Worm (Caenorhabditis elegans) whole organism, L1 larva: ENCODE results near the gene isy-1.
A peak's percentile ranks its signal among the peaks of the same experiment; 100 is the strongest.

Source experiments
- C04F5.9 ChIP-seq: sonication (generic microtip); optimal IDR thresholded peaks from 2 replicates; lab custom pipeline; 2016; ENCODE audit warnings: missing genetic modification characterization, missing compliant biosample characterization
- Y116A8C.19 ChIP-seq: sonication (generic microtip); optimal IDR thresholded peaks from 2 replicates; lab custom pipeline; 2016; ENCODE audit warnings: missing compliant biosample characterization, missing genetic modification characterization, borderline replicate concordance
- alr-1 ChIP-seq: fragments of 200-800 bp; sonication (Bioruptor generic); optimal IDR thresholded peaks from 2 replicates; lab custom pipeline; 2018; ENCODE audit warnings: borderline replicate concordance, mild to moderate bottlenecking, missing genetic modification characterization, missing compliant biosample characterization
- ama-1 ChIP-seq: fragments of 150-350 bp; optimal IDR thresholded peaks from 2 replicates; lab custom pipeline; 2014
- ceh-8 ChIP-seq: fragments of 200-800 bp; sonication (Bioruptor generic); optimal IDR thresholded peaks from 2 replicates; lab custom pipeline; 2018; ENCODE audit warnings: mild to moderate bottlenecking, missing genetic modification characterization, moderate library complexity, missing compliant biosample characterization
- ceh-82 ChIP-seq, 3 experiments: fragments of 150-350 bp in 1 of 3; sonication (generic microtip) in 2 of 3; optimal IDR thresholded peaks; 2 replicates each; lab custom pipeline; 2014 to 2017; ENCODE audit warnings: missing biosample characterization in 3 of 3, missing genetic modification characterization in 3 of 3
- ceh-88 ChIP-seq: fragments of 200-800 bp; sonication (Bioruptor generic); IDR thresholded peaks from 2 replicates; pipeline ENCODE4 v1.3.6; 2022; ENCODE audit warnings: missing genetic modification characterization, missing compliant biosample characterization
- ceh-90 ChIP-seq: sonication (generic microtip); optimal IDR thresholded peaks from 2 replicates; lab custom pipeline; 2016; ENCODE audit warnings: missing genetic modification characterization, missing compliant biosample characterization
- ces-1 ChIP-seq: fragments of 150-350 bp; optimal IDR thresholded peaks from 2 replicates; lab custom pipeline; 2014; ENCODE audit warnings: missing biosample characterization, missing genetic modification reagents, missing genetic modification characterization
- efl-1 ChIP-seq, 4 experiments: fragments of 150-350 bp; optimal IDR thresholded peaks in 3 of 4; peaks in 1 of 4; 1 replicate in 1 of 4; 2 replicates in 3 of 4; lab custom pipeline; 2014; ENCODE audit warnings: missing biosample characterization in 2 of 4, missing genetic modification characterization in 2 of 4, missing genetic modification reagents in 2 of 4
- fkh-8 ChIP-seq: sonication (generic microtip); optimal IDR thresholded peaks from 2 replicates; lab custom pipeline; 2016; ENCODE audit warnings: mild to moderate bottlenecking, missing genetic modification characterization, missing compliant biosample characterization
- hpl-2 ChIP-seq: fragments of 150-350 bp; optimal IDR thresholded peaks from 2 replicates; lab custom pipeline; 2014; ENCODE audit warnings: missing biosample characterization, missing genetic modification reagents, missing genetic modification characterization
- irx-1 ChIP-seq: sonication (generic microtip); optimal IDR thresholded peaks from 2 replicates; lab custom pipeline; 2016; ENCODE audit warnings: missing genetic modification characterization, missing compliant biosample characterization
- lin-13 ChIP-seq: fragments of 150-350 bp; optimal IDR thresholded peaks from 2 replicates; lab custom pipeline; 2014; ENCODE audit warnings: missing biosample characterization, missing genetic modification reagents, missing genetic modification characterization
- lin-15B ChIP-seq: fragments of 150-350 bp; sonication (generic microtip); optimal IDR thresholded peaks from 3 replicates; lab custom pipeline; 2014; ENCODE audit warnings: missing biosample characterization, missing genetic modification characterization
- lin-35 ChIP-seq, 2 experiments: fragments of 150-350 bp; optimal IDR thresholded peaks; 2 replicates each; lab custom pipeline; 2014; ENCODE audit warnings: missing biosample characterization in 2 of 2, missing genetic modification characterization in 2 of 2, missing genetic modification reagents in 2 of 2
- lin-39 ChIP-seq: fragments of 150-350 bp; optimal IDR thresholded peaks from 2 replicates; lab custom pipeline; 2014; ENCODE audit warnings: missing biosample characterization, missing genetic modification reagents, missing genetic modification characterization
- lir-3 ChIP-seq: sonication (generic microtip); optimal IDR thresholded peaks from 2 replicates; lab custom pipeline; 2016; ENCODE audit warnings: mild to moderate bottlenecking, missing genetic modification characterization, moderate library complexity, missing compliant biosample characterization; ENCODE audit not compliant: poor library complexity
- lsy-2 ChIP-seq, 2 experiments: fragments of 150-350 bp; optimal IDR thresholded peaks; 2 replicates each; lab custom pipeline; 2014; ENCODE audit warnings: missing biosample characterization in 2 of 2, missing genetic modification characterization in 2 of 2
- mab-9 ChIP-seq: fragments of 200-800 bp; sonication (Bioruptor generic); IDR thresholded peaks from 2 replicates; pipeline ENCODE4 v1.3.6; 2022; ENCODE audit warnings: missing genetic modification reagents, missing genetic modification characterization, missing compliant biosample characterization
- nhr-19 ChIP-seq: fragments of 200-800 bp; sonication (Bioruptor generic); conservative IDR thresholded peaks from 2 replicates; pipeline ENCODE4 v1.3.6; 2022; ENCODE audit warnings: missing genetic modification characterization, missing compliant biosample characterization
- nhr-20 ChIP-seq: sonication (generic microtip); optimal IDR thresholded peaks from 2 replicates; lab custom pipeline; 2016; ENCODE audit warnings: mild to moderate bottlenecking, missing genetic modification characterization, missing compliant biosample characterization
- nhr-47 ChIP-seq: sonication (generic microtip); optimal IDR thresholded peaks from 2 replicates; lab custom pipeline; 2016; ENCODE audit warnings: mild to moderate bottlenecking, missing genetic modification characterization, moderate library complexity, missing compliant biosample characterization
- nhr-71 ChIP-seq: sonication (generic microtip); optimal IDR thresholded peaks from 2 replicates; lab custom pipeline; 2016; ENCODE audit warnings: mild to moderate bottlenecking, missing genetic modification characterization, moderate library complexity, missing compliant biosample characterization
- nhr-77 ChIP-seq: fragments of 150-350 bp; optimal IDR thresholded peaks from 2 replicates; lab custom pipeline; 2014; ENCODE audit warnings: missing biosample characterization, missing genetic modification characterization
- nhr-84 ChIP-seq: sonication (generic microtip); optimal IDR thresholded peaks from 2 replicates; lab custom pipeline; 2017; ENCODE audit warnings: missing biosample characterization, missing genetic modification characterization
- nhr-85 ChIP-seq: sonication (generic microtip); peaks from one replicate; lab custom pipeline; 2016; ENCODE audit warnings: missing genetic modification characterization, inconsistent platforms, missing compliant biosample characterization
- nhr-90 ChIP-seq: sonication (generic microtip); optimal IDR thresholded peaks from 2 replicates; lab custom pipeline; 2016; ENCODE audit warnings: mild to moderate bottlenecking, missing genetic modification characterization, missing compliant biosample characterization; ENCODE audit not compliant: poor library complexity
- pax-3 ChIP-seq: fragments of 200-800 bp; sonication (Bioruptor generic); optimal IDR thresholded peaks from 2 replicates; lab custom pipeline; 2018; ENCODE audit warnings: mild to moderate bottlenecking, missing genetic modification characterization, moderate library complexity, missing compliant biosample characterization
- rnt-1 ChIP-seq: sonication (generic microtip); optimal IDR thresholded peaks from 2 replicates; lab custom pipeline; 2016; ENCODE audit warnings: mild to moderate bottlenecking, missing genetic modification characterization, moderate library complexity, missing compliant biosample characterization
- skn-1 ChIP-seq: fragments of 150-350 bp; optimal IDR thresholded peaks from 2 replicates; lab custom pipeline; 2014; ENCODE audit warnings: missing biosample characterization, missing genetic modification characterization
- snu-23 ChIP-seq: sonication (generic microtip); optimal IDR thresholded peaks from 2 replicates; lab custom pipeline; 2016; ENCODE audit warnings: missing genetic modification characterization, missing compliant biosample characterization
- sup-37 ChIP-seq: fragments of 200-800 bp; sonication (Bioruptor generic); optimal IDR thresholded peaks from 2 replicates; lab custom pipeline; 2018; ENCODE audit warnings: mild to moderate bottlenecking, missing genetic modification characterization, missing compliant biosample characterization
- tlp-1 ChIP-seq: fragments of 150-350 bp; optimal IDR thresholded peaks from 2 replicates; lab custom pipeline; 2014; ENCODE audit warnings: missing biosample characterization, missing genetic modification characterization
- unc-130 ChIP-seq: fragments of 150-350 bp; optimal IDR thresholded peaks from 2 replicates; lab custom pipeline; 2017; ENCODE audit warnings: missing biosample characterization, missing genetic modification characterization, inconsistent platforms
- unc-98 ChIP-seq: fragments of 200-800 bp; sonication (Bioruptor generic); IDR thresholded peaks from 2 replicates; pipeline ENCODE4 v1.3.6; 2022; ENCODE audit warnings: missing genetic modification characterization, missing compliant biosample characterization
- vab-15 ChIP-seq: sonication (generic microtip); optimal IDR thresholded peaks from 2 replicates; lab custom pipeline; 2017; ENCODE audit warnings: missing genotype, mild to moderate bottlenecking, missing genetic modification characterization, missing compliant biosample characterization
- xbp-1 ChIP-seq: sonication (generic microtip); optimal IDR thresholded peaks from 2 replicates; lab custom pipeline; 2016; ENCODE audit warnings: missing genetic modification characterization, missing compliant biosample characterization
- ztf-11 ChIP-seq, 2 experiments: sonication (generic microtip); optimal IDR thresholded peaks; 2 replicates each; lab custom pipeline; 2016 to 2017; ENCODE audit warnings: missing genetic modification characterization in 2 of 2, missing biosample characterization in 1 of 2, missing compliant biosample characterization in 1 of 2
- ztf-4 ChIP-seq: fragments of 150-350 bp; optimal IDR thresholded peaks from 2 replicates; lab custom pipeline; 2014; ENCODE audit warnings: missing biosample characterization, missing genetic modification characterization

Gene isy-1

ce11 chrV:10954832-10955231, 45.7 kb downstream of the isy-1 start, which contains the start of gene F17C11.6:
F17C11.6 (plus strand) TSS chrV:10955121.
- no peak for TF ChIP-seq nhr-77
- TF ChIP-seq mab-9 (GFP tag; lab: Robert Waterston, UW) = no peak
- no peak for TF ChIP-seq unc-130 (tag; lab: Kevin White, UChicago)
- no peak for TF ChIP-seq ceh-8 (GFP tag; lab: Kevin White, UChicago)
- TF ChIP-seq ztf-11 (tag; optimal IDR thresholded peaks at IDR 0.05; lab: Kevin White, UChicago) = no peak
- no peak for TF ChIP-seq sup-37 (GFP tag; lab: Kevin White, UChicago)
- TF ChIP-seq ztf-4 (tag; lab: Kevin White, UChicago) = no peak
- no peak for TF ChIP-seq ces-1 (GFP tag; lab: Kevin White, UChicago)
- no peak for TF ChIP-seq ceh-82 (tag; optimal IDR thresholded peaks at IDR 0.05; lab: Kevin White, UChicago)
- TF ChIP-seq lsy-2 (tag; optimal IDR thresholded peaks at IDR 0.05; lab: Kevin White, UChicago) = no peak
- no peak for TF ChIP-seq nhr-19 (GFP tag; lab: Robert Waterston, UW)
- no peak for TF ChIP-seq ceh-90 (tag; lab: Kevin White, UChicago)
- no peak for TF ChIP-seq lin-39 (tag; lab: Kevin White, UChicago)

ce11 chrV:10954334-10954733, 46.2 kb downstream of the isy-1 start, which contains the start of gene clec-221:
clec-221 (minus strand) TSS chrV:10954434.
- TF ChIP-seq pax-3 (tag; lab: Kevin White, UChicago) = no peak
- TF ChIP-seq lin-13 = no peak
- TF ChIP-seq Y116A8C.19 (tag; lab: Kevin White, UChicago) = no peak
- TF ChIP-seq skn-1 (tag; lab: Kevin White, UChicago) = no peak
- TF ChIP-seq nhr-84 (tag; lab: Kevin White, UChicago) = no peak
- no peak for TF ChIP-seq vab-15 (tag; lab: Kevin White, UChicago)
- no peak for TF ChIP-seq alr-1 (tag; lab: Kevin White, UChicago)
- no peak for TF ChIP-seq ama-1 (lab: Kevin White, UChicago)
- TF ChIP-seq unc-98 (GFP tag; lab: Robert Waterston, UW) = no peak
- no peak for TF ChIP-seq lsy-2 (tag; optimal IDR thresholded peaks at IDR 0.05; lab: Kevin White, UChicago)
- no peak for TF ChIP-seq hpl-2 (GFP tag; lab: Kevin White, UChicago)
- no peak for TF ChIP-seq lin-39 (tag; lab: Kevin White, UChicago)
- TF ChIP-seq irx-1 (tag; lab: Kevin White, UChicago) = no peak
- no peak for TF ChIP-seq fkh-8
- TF ChIP-seq rnt-1 (tag; lab: Kevin White, UChicago) = no peak
- TF ChIP-seq ceh-8 (GFP tag; lab: Kevin White, UChicago) = no peak
- TF ChIP-seq nhr-85 (tag; lab: Kevin White, UChicago) = no peak

- TF ChIP-seq lir-3 (tag; lab: Kevin White, UChicago) (peak; percentile 50), lin-15B (tag; lab: Kevin White, UChicago) (no peak), tlp-1 (tag; lab: Kevin White, UChicago) (no peak), nhr-85 (tag; lab: Kevin White, UChicago) (peak; percentile 51), nhr-90 (tag; lab: Kevin White, UChicago) (peak; percentile 34), nhr-71 (peak; percentile 67), ces-1 (GFP tag; lab: Kevin White, UChicago) (no peak), nhr-47 (tag; lab: Kevin White, UChicago) (peak; percentile 47), efl-1 (optimal IDR thresholded peaks at IDR 0.05; lab: Kevin White, UChicago) (peak in 1 of 2 experiments; percentile 4), efl-1 (GFP tag; optimal IDR thresholded peaks at IDR 0.05 in 1 of 2; lab: Kevin White, UChicago) (peak in 1 of 2 experiments; percentile 80), lin-35 (GFP tag; optimal IDR thresholded peaks at IDR 0.05; lab: Kevin White, UChicago) (peak in 1 of 2 experiments; percentile 19), nhr-19 (GFP tag; lab: Robert Waterston, UW) (0 out of 2 replicates have a peak, but pooled peaks have one; percentile 20), ama-1 (lab: Kevin White, UChicago) (no peak), C04F5.9 (no peak), nhr-20 (tag; lab: Kevin White, UChicago) (peak; percentile 41), xbp-1 (tag; lab: Kevin White, UChicago) (peak; percentile 4), ceh-88 (GFP tag; lab: Robert Waterston, UW) (0 out of 2 replicates have a peak, but pooled peaks have one; percentile 21), ztf-4 (tag; lab: Kevin White, UChicago) (peak; percentile 19), snu-23 (GFP tag; lab: Kevin White, UChicago) (peak; percentile 38)
Observed at ce11 chrV:10953471-10954155, 46.9 kb downstream of the isy-1 start.
